Worm (Caenorhabditis elegans): Measurements from ENCODE around the gene rrsr-1.

Gene rrsr-1

ce11 chrV:14439236-14439635 lies 14.4 kb upstream of the rrsr-1 start:
- TF ChIP-seq nhr-25 (tag; optimal IDR thresholded peaks at IDR 0.05) (peak; percentile 31), nhr-43 (tag; optimal IDR thresholded peaks at IDR 0.05; ENCODE audit: poor library complexity, severe bottlenecking) (no peak), skn-1 (tag; optimal IDR thresholded peaks at IDR 0.05) (no peak), ztf-11 (tag; optimal IDR thresholded peaks at IDR 0.05) (no peak)

- no peak for TF ChIP-seq ZK546.5 (tag; optimal IDR thresholded peaks at IDR 0.05)
- TF ChIP-seq egl-5 (tag; optimal IDR thresholded peaks at IDR 0.05) = no peak
- TF ChIP-seq nhr-25 (tag; optimal IDR thresholded peaks at IDR 0.05) = peak; percentile 31
- TF ChIP-seq lin-15B (tag; optimal IDR thresholded peaks at IDR 0.05) = no peak
- no peak for TF ChIP-seq ztf-4 (tag; optimal IDR thresholded peaks at IDR 0.05)
- no peak for TF ChIP-seq elt-1 (tag; optimal IDR thresholded peaks at IDR 0.05)
- no peak for TF ChIP-seq ama-1 (optimal IDR thresholded peaks at IDR 0.05)
These were observed 13.4 kb upstream of the rrsr-1 start for ce11 chrV:14438099-14438739.

ce11 chrV:14437355-14437754 lies 12.5 kb upstream of the rrsr-1 start:
- TF ChIP-seq pqm-1 (tag; optimal IDR thresholded peaks at IDR 0.05) (no peak), nhr-43 (tag; optimal IDR thresholded peaks at IDR 0.05; ENCODE audit: poor library complexity, severe bottlenecking) (no peak), sea-2 (GFP tag; optimal IDR thresholded peaks at IDR 0.05) (no peak), snpc-4 (tag; optimal IDR thresholded peaks at IDR 0.05) (no peak), nhr-23 (tag; optimal IDR thresholded peaks at IDR 0.05) (no peak), zag-1 (tag; optimal IDR thresholded peaks at IDR 0.05) (no peak)

- no peak for TF ChIP-seq ceh-28 (tag; optimal IDR thresholded peaks at IDR 0.05)
These were observed 11.4 kb upstream of the rrsr-1 start for ce11 chrV:14436195-14436594.

ce11 chrV:14433584-14433983 lies 8.8 kb upstream of the rrsr-1 start:
- TF ChIP-seq ceh-82 (tag; optimal IDR thresholded peaks at IDR 0.05) (no peak), hmg-11 (tag; optimal IDR thresholded peaks at IDR 0.05) (no peak), daf-12 (tag; optimal IDR thresholded peaks at IDR 0.05) (no peak), ceh-28 (tag; optimal IDR thresholded peaks at IDR 0.05) (no peak), nhr-77 (tag; optimal IDR thresholded peaks at IDR 0.05) (no peak), tbx-2 (tag; optimal IDR thresholded peaks at IDR 0.05) (no peak), nhr-25 (tag; optimal IDR thresholded peaks at IDR 0.05) (no peak), pha-4 (tag; optimal IDR thresholded peaks at IDR 0.05) (no peak), elt-2 (tag; optimal IDR thresholded peaks at IDR 0.05) (no peak)

- TF ChIP-seq ZK546.5 (tag; optimal IDR thresholded peaks at IDR 0.05) (no peak), fkh-2 (tag; optimal IDR thresholded peaks at IDR 0.05) (no peak), nhr-23 (tag; optimal IDR thresholded peaks at IDR 0.05) (no peak), zag-1 (tag; optimal IDR thresholded peaks at IDR 0.05) (no peak), ztf-11 (tag; optimal IDR thresholded peaks at IDR 0.05) (no peak), egl-27 (tag; optimal IDR thresholded peaks at IDR 0.05) (no peak), skn-1 (tag; optimal IDR thresholded peaks at IDR 0.05) (no peak), mml-1 (tag; optimal IDR thresholded peaks at IDR 0.05) (no peak)
These were observed 7.5 kb upstream of the rrsr-1 start, which contains the start of gene egl-1 for ce11 chrV:14432259-14432658. TSS of gene egl-1 (minus strand) at chrV:14432359.

- TF ChIP-seq fos-1 (tag; optimal IDR thresholded peaks at IDR 0.05) (no peak), nhr-25 (tag; optimal IDR thresholded peaks at IDR 0.05) (no peak), fkh-2 (tag; optimal IDR thresholded peaks at IDR 0.05) (no peak), elt-3 (tag; optimal IDR thresholded peaks at IDR 0.05) (no peak), nhr-28 (tag; optimal IDR thresholded peaks at IDR 0.05) (no peak), ZK546.5 (tag; optimal IDR thresholded peaks at IDR 0.05) (no peak), daf-12 (tag; optimal IDR thresholded peaks at IDR 0.05) (no peak), nhr-77 (tag; optimal IDR thresholded peaks at IDR 0.05) (no peak), egl-5 (tag; optimal IDR thresholded peaks at IDR 0.05) (no peak), ceh-9 (tag; optimal IDR thresholded peaks at IDR 0.05) (no peak), lin-39 (tag; optimal IDR thresholded peaks at IDR 0.05) (no peak), unc-39 (tag; optimal IDR thresholded peaks at IDR 0.05) (no peak), elt-1 (tag; optimal IDR thresholded peaks at IDR 0.05) (no peak), nhr-12 (tag; optimal IDR thresholded peaks at IDR 0.05) (no peak), ceh-82 (tag; optimal IDR thresholded peaks at IDR 0.05) (no peak), snpc-4 (tag; optimal IDR thresholded peaks at IDR 0.05) (no peak), R02D3.7 (tag; optimal IDR thresholded peaks at IDR 0.05) (no peak), ztf-4 (tag; optimal IDR thresholded peaks at IDR 0.05) (no peak), unc-62 (GFP tag; optimal IDR thresholded peaks at IDR 0.05) (no peak), sea-2 (GFP tag; optimal IDR thresholded peaks at IDR 0.05) (no peak)
These were observed 4.1 kb upstream of the rrsr-1 start, which contains the start of gene F23B12.1 for ce11 chrV:14428865-14429264. TSS of gene F23B12.1 (plus strand) at chrV:14429165.

All from whole organism, L3 larva.